Fruit fly (Drosophila melanogaster): ENCODE data around the gene Amt.

Amt gene

DNA sequence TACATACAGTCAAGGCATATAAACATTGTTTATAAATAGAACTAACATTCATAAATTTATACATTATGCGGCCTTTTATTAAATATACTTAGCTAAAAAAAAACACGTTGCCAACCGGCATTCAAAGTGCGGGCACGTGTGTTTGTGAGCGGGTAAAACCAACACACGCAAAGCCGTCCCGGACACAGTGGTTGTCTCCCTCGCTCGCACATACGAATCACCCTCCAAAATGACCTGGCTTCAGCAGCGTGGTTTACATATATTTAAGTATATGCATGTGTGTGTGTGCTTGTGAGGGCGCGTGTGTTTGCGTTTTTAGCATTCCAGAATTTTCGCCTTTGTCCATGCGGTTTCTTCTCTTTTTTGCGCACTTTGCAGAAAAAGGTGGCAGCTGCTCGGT lies 5.5 kb downstream of the Amt start (continued):
- TF ChIP-seq CG3995 (GFP tag; optimal IDR thresholded peaks at IDR 0.05) (no peak), Sry-β (GFP tag; optimal IDR thresholded peaks at IDR 0.05) (no peak), lilli (GFP tag; optimal IDR thresholded peaks at IDR 0.05) (peak; percentile 30), CG30431 (GFP tag; optimal IDR thresholded peaks at IDR 0.05) (no peak), sim (GFP tag; IDR thresholded peaks at IDR 0.05) (no peak), Hr51 (GFP tag; optimal IDR thresholded peaks at IDR 0.05) (no peak), MTF-1 (GFP tag; optimal IDR thresholded peaks at IDR 0.05; ENCODE audit: borderline replicate concordance) (no peak), dan (GFP tag; IDR thresholded peaks at IDR 0.05) (no peak), CG8478 (optimal IDR thresholded peaks at IDR 0.05) (peak; percentile 88), Bteb2 (GFP tag; optimal IDR thresholded peaks at IDR 0.05) (no peak), tio (GFP tag; optimal IDR thresholded peaks at IDR 0.05) (no peak), pho (GFP tag; optimal IDR thresholded peaks at IDR 0.05) (no peak), esg (GFP tag; conservative IDR thresholded peaks at IDR 0.05) (no peak), CG4424 (GFP tag; optimal IDR thresholded peaks at IDR 0.05) (no peak), jigr1 (GFP tag; IDR thresholded peaks at IDR 0.05) (no peak), Jarid2 (GFP tag; optimal IDR thresholded peaks at IDR 0.05) (no peak), pita (GFP tag; optimal IDR thresholded peaks at IDR 0.05) (no peak), CG7963 (GFP tag; IDR thresholded peaks at IDR 0.05; ENCODE audit: partially characterized antibody) (no peak), HLH3B (GFP tag; IDR thresholded peaks at IDR 0.05) (no peak), sob (GFP tag; IDR thresholded peaks at IDR 0.05) (no peak), amos (GFP tag; IDR thresholded peaks at IDR 0.05; ENCODE audit: partially characterized antibody) (peak; percentile 36; the same call in 1 of the 2 replicates), nmo (GFP tag; optimal IDR thresholded peaks at IDR 0.05) (peak; percentile 15), zfh2 (GFP tag; optimal IDR thresholded peaks at IDR 0.05) (no peak), CG32767 (GFP tag; IDR thresholded peaks at IDR 0.05) (no peak), B-H1 (GFP tag; IDR thresholded peaks at IDR 0.05) (no peak), ranshi (GFP tag; IDR thresholded peaks at IDR 0.05) (no peak), CG7556 (GFP tag; optimal IDR thresholded peaks at IDR 0.05) (no peak), CG15514 (GFP tag; optimal IDR thresholded peaks at IDR 0.05) (peak; percentile 9), NC2β (GFP tag; optimal IDR thresholded peaks at IDR 0.05) (no peak), ab (GFP tag; optimal IDR thresholded peaks at IDR 0.05) (no peak), croc (GFP tag; conservative IDR thresholded peaks at IDR 0.05) (no peak), CG4820 (GFP tag; optimal IDR thresholded peaks at IDR 0.05) (no peak), Poxn (GFP tag; IDR thresholded peaks at IDR 0.05) (no peak), CG10654 (GFP tag; optimal IDR thresholded peaks at IDR 0.05) (no peak), bbx (GFP tag; IDR thresholded peaks at IDR 0.05; ENCODE audit: partially characterized antibody) (peak; percentile 17; the same call in 1 of the 2 replicates), Nf-YA (GFP tag; IDR thresholded peaks at IDR 0.05) (no peak), Ptx1 (GFP tag; IDR thresholded peaks at IDR 0.05) (no peak), CG16779 (GFP tag; IDR thresholded peaks at IDR 0.05) (no peak), CG18619 (GFP tag; optimal IDR thresholded peaks at IDR 0.05) (no peak), CG1832 (GFP tag; optimal IDR thresholded peaks at IDR 0.05) (peak; percentile 75), CG31224 (GFP tag; IDR thresholded peaks at IDR 0.05) (no peak), org-1 (GFP tag; optimal IDR thresholded peaks at IDR 0.05) (no peak), Bdp1 (GFP tag; optimal IDR thresholded peaks at IDR 0.05) (no peak), Deaf1 (tag; optimal IDR thresholded peaks at IDR 0.05) (no peak), emc (GFP tag; optimal IDR thresholded peaks at IDR 0.05) (no peak), Mrtf (GFP tag; IDR thresholded peaks at IDR 0.05) (no peak), CG11696 (GFP tag; IDR thresholded peaks at IDR 0.05) (no peak), CG17328 (GFP tag; IDR thresholded peaks at IDR 0.05) (no peak), bsh (GFP tag; optimal IDR thresholded peaks at IDR 0.05) (no peak), CG12104 (GFP tag; optimal IDR thresholded peaks at IDR 0.05) (no peak), knrl (GFP tag; IDR thresholded peaks at IDR 0.05; ENCODE audit: partially characterized antibody) (no peak), CG2199 (GFP tag; IDR thresholded peaks at IDR 0.05) (0 out of 3 replicates have a peak, but pooled peaks have one; percentile 37), phol (tag; optimal IDR thresholded peaks at IDR 0.05) (no peak)

All from whole organism, embryonic.